Fruit fly (Drosophila melanogaster) Kc167 (cell line): Measurements from ENCODE around the gene stol.

ENCODE experiments used
- Myc ChIP-seq: fragments of >200 bp; optimal IDR thresholded peaks from 2 replicates; lab custom pipeline; 2017; ENCODE audit warnings: missing external identifiers
- h ChIP-seq: fragments of >200 bp; optimal IDR thresholded peaks from 3 replicates; lab custom pipeline; 2018; ENCODE audit warnings: missing external identifiers
- ttk ChIP-seq: sonication (Bioruptor generic); optimal IDR thresholded peaks from 2 replicates; lab custom pipeline; 2017; ENCODE audit warnings: missing external identifiers

DNA sequence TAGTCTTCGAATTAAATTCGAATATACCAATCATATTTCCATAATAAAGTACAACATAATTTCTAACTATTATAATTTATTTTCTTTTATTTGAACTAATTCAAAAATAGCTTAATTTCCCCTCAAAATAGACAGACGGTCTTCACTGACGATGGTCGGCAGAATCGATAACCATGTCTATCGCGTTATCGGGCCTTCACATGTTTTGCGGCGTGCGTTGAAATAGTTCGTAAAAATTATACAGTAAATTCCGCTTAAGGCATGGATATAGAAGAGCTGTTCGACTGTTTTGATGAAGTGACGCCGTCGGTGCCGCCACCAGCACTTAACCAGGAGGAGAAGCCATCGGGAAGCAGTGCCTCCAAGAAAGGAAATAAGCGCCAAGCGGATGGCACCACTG is 34.0 kb upstream of the stol start, which contains the start of gene Mtr4:
- TF ChIP-seq Myc (lab: Kevin White, UChicago), result no peak
- TF ChIP-seq h (lab: Kevin White, UChicago), result no peak
- no peak for TF ChIP-seq ttk
